Worm (Caenorhabditis elegans) whole organism, midembryonic: Measurements from ENCODE around the gene srg-30.

Source experiments
- T22C8.4 ChIP-seq: fragments of 200-800 bp; sonication (Bioruptor generic); IDR thresholded peaks from 2 replicates; pipeline ENCODE4 v1.3.6; 2022; ENCODE audit warnings: missing genetic modification characterization, missing compliant biosample characterization
- cog-1 ChIP-seq: sonication (generic microtip); optimal IDR thresholded peaks from 2 replicates; lab custom pipeline; 2016; ENCODE audit warnings: missing genetic modification characterization, missing compliant biosample characterization
- flt-1 ChIP-seq: fragments of 200-800 bp; sonication (Bioruptor generic); IDR thresholded peaks from 2 replicates; pipeline ENCODE4 v1.3.6; 2022; ENCODE audit warnings: missing genetic modification characterization, missing compliant biosample characterization
- klf-2 ChIP-seq: fragments of 200-800 bp; sonication (Bioruptor generic); conservative IDR thresholded peaks from 2 replicates; pipeline ENCODE4 v1.3.6; 2022; ENCODE audit warnings: missing genetic modification reagents, missing genetic modification characterization, missing compliant biosample characterization
- med-1 ChIP-seq: sonication (generic microtip); optimal IDR thresholded peaks from 2 replicates; lab custom pipeline; 2017; ENCODE audit warnings: missing genetic modification characterization, mild to moderate bottlenecking, missing compliant biosample characterization, antibody characterized with exemption, missing genetic modification reagents; ENCODE audit not compliant: insufficient read depth
- ref-1 ChIP-seq: fragments of 200-800 bp; sonication (Bioruptor generic); conservative IDR thresholded peaks from 2 replicates; pipeline ENCODE4 v1.3.6; 2022; ENCODE audit warnings: missing genetic modification reagents, missing genetic modification characterization, missing compliant biosample characterization
- tab-1 ChIP-seq: fragments of 200-800 bp; sonication (Bioruptor generic); IDR thresholded peaks from 2 replicates; pipeline ENCODE4 v1.3.6; 2022; ENCODE audit warnings: missing genetic modification characterization, missing compliant biosample characterization
- ztf-23 ChIP-seq: fragments of 200-800 bp; sonication (Bioruptor generic); IDR thresholded peaks from 2 replicates; pipeline ENCODE4 v1.3.6; 2022; ENCODE audit warnings: missing genetic modification reagents, missing genetic modification characterization, missing compliant biosample characterization
- ztf-29 ChIP-seq: fragments of 200-800 bp; sonication (Bioruptor generic); IDR thresholded peaks from 2 replicates; pipeline ENCODE4 v1.3.6; 2022; ENCODE audit warnings: missing genetic modification reagents, missing genetic modification characterization, missing compliant biosample characterization

Gene srg-30

DNA sequence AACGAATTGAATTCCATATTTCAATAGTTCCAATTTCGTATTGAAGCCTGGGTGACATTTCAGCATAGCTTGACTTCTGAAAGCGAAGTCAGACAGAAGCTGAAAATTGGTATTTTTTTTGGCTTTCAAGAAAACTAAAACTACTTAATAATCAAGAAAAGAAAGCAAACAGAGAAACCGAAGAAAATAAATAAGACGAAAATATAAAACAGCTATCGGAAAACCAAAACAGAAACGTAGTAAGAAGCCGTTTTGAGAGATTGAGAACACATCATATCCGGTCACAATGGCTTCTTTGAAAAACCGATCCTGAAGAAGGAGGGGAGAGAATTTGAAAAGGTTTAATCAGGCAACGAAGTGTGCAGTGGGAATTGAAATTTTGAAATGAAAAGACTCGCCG lies at the start of gene srg-30:
TSS of gene srg-30 (minus strand) at position 101 of the 400 bp plus-strand sequence.
- TF ChIP-seq ztf-29 (GFP tag; lab: Robert Waterston, UW), result no peak
- no peak for TF ChIP-seq cog-1 (tag; lab: Kevin White, UChicago)
- TF ChIP-seq T22C8.4 (GFP tag; lab: Robert Waterston, UW), result no peak
- no peak for TF ChIP-seq tab-1 (GFP tag; lab: Robert Waterston, UW)
- TF ChIP-seq flt-1 (GFP tag; lab: Robert Waterston, UW), result no peak
- no peak for TF ChIP-seq klf-2 (GFP tag; lab: Robert Waterston, UW)
- TF ChIP-seq ref-1 (GFP tag; lab: Robert Waterston, UW), result no peak
- no peak for TF ChIP-seq ztf-23 (GFP tag; lab: Robert Waterston, UW)

DNA sequence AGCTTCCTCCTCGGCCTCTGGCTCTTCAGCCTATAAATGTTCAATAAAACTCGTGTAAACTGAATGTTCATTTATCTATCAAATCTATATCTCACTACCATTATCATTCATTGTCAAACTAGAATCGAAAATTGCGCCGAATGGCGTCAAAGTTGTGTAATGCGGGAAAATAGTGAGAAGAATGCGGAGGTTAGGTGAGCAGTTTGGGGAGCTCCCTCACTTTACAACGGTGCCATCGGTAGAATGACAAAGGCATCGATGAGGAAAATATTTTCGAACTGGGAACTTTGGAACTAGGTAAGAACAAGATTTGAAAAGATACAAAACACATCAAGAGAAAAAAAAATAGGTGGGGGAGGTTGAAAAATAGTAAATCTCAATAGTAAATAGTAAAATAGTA lies 49.4 kb upstream of the srg-30 start:
- TF ChIP-seq ref-1 (GFP tag; lab: Robert Waterston, UW) (no peak), ztf-29 (GFP tag; lab: Robert Waterston, UW) (no peak), cog-1 (tag; lab: Kevin White, UChicago) (no peak), flt-1 (GFP tag; lab: Robert Waterston, UW) (no peak), tab-1 (GFP tag; lab: Robert Waterston, UW) (no peak), med-1 (GFP tag; lab: Kevin White, UChicago) (no peak), klf-2 (GFP tag; lab: Robert Waterston, UW) (no peak), ztf-23 (GFP tag; lab: Robert Waterston, UW) (no peak), T22C8.4 (GFP tag; lab: Robert Waterston, UW) (no peak)

DNA sequence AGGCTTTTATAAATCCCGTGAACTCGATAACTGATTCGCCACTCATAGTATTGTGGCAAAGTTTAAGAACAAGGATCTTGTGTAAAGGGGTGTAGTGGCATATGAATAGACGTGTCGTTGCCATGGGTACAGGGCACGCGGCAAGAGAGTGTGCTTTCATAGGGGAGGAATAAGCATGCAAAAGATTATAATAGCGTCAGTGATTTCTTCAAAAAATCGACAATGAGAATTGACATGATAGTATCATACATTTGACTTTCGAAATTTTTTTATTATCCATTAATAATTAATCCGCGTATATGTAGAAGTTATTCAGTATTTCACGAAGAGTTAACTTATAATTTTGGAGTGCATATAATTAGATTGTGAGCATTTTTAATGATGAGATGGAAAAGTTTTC lies 46.8 kb upstream of the srg-30 start, which contains the start of gene bbs-8:
TSS of gene bbs-8 (minus strand) at position 101 of the 400 bp plus-strand sequence.
- no peak for TF ChIP-seq med-1 (GFP tag; lab: Kevin White, UChicago)
- 0 out of 2 replicates have a peak, but pooled peaks have one; percentile 2 for TF ChIP-seq ztf-23 (GFP tag; lab: Robert Waterston, UW)

DNA sequence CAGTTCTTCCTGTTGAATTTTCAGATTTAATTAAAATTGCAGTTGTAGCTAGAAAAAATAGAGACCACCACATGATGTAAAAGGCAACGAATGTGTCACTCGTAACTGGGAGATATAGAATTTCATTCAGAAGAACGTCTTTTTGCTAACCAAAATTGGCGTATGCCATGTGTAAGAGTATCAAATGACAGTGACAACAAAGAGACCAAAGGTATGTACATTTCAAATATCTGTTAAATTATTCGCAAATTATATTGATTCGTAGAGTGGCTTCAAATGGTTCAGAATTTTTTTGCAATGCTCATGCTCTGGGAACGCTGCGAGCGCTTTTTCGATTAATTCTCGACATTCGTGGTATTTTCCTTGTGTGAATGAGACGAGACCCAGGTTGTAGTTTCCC lies 44.2 kb upstream of the srg-30 start, which contains the start of gene T25F10.4:
TSS of gene T25F10.4 (minus strand) at position 101 of the 400 bp plus-strand sequence.
- TF ChIP-seq med-1 (GFP tag; lab: Kevin White, UChicago), result no peak
- TF ChIP-seq cog-1 (tag; lab: Kevin White, UChicago), result no peak
- TF ChIP-seq tab-1 (GFP tag; lab: Robert Waterston, UW), result no peak
- TF ChIP-seq T22C8.4 (GFP tag; lab: Robert Waterston, UW), result no peak
- TF ChIP-seq ztf-23 (GFP tag; lab: Robert Waterston, UW), result no peak
- TF ChIP-seq flt-1 (GFP tag; lab: Robert Waterston, UW), result no peak
- no peak for TF ChIP-seq ztf-29 (GFP tag; lab: Robert Waterston, UW)
- no peak for TF ChIP-seq ref-1 (GFP tag; lab: Robert Waterston, UW)
- no peak for TF ChIP-seq klf-2 (GFP tag; lab: Robert Waterston, UW)

DNA sequence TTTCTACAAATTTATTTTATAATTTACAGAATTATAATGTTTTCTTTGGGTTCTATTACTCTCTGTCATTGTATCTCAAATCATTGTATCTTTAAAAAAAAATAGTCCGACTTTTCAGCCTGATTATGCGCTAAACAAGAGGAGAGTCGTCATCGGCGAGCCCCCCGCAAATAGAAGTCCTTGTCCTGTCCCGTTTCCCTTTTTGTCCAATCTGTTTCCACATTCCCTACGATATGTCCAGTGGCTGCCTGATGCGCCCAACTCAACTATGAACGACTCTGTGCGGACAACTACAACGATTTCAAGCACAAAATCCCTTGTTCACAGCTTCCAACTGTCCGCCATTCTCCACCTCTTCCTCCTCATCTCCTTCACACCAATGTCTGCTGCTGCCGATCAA lies 39.9 kb upstream of the srg-30 start, which contains the start of gene dbl-1:
TSS of gene dbl-1 (plus strand) at position 119 of the 400 bp plus-strand sequence.
- TF ChIP-seq tab-1 (GFP tag; lab: Robert Waterston, UW) (no peak), ztf-23 (GFP tag; lab: Robert Waterston, UW) (no peak), ztf-29 (GFP tag; lab: Robert Waterston, UW) (no peak), klf-2 (GFP tag; lab: Robert Waterston, UW) (no peak), flt-1 (GFP tag; lab: Robert Waterston, UW) (no peak), T22C8.4 (GFP tag; lab: Robert Waterston, UW) (no peak), med-1 (GFP tag; lab: Kevin White, UChicago) (no peak), cog-1 (tag; lab: Kevin White, UChicago) (no peak), ref-1 (GFP tag; lab: Robert Waterston, UW) (no peak)

DNA sequence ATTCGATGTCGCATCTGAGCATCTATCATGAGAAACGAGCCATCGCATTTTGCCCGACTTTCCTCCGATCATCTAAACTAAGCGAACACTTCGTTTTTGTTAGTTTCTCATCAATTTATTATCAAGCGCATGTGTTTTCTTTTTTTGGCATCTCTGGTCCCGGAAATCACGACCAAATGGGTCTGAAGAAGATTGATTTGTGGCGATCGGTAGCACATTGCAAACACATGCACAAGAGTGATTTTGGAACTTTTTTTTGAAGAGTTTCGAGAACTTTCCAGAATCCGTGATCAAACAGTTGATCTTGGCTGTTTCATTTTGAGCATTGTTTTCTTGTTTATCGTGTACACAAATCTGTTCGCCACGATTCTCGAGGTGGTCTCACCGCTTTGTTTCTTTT lies 35.1 kb upstream of the srg-30 start:
- TF ChIP-seq T22C8.4 (GFP tag; lab: Robert Waterston, UW), result no peak
- TF ChIP-seq tab-1 (GFP tag; lab: Robert Waterston, UW), result no peak
- no peak for TF ChIP-seq ref-1 (GFP tag; lab: Robert Waterston, UW)
- TF ChIP-seq ztf-29 (GFP tag; lab: Robert Waterston, UW), result no peak
- no peak for TF ChIP-seq klf-2 (GFP tag; lab: Robert Waterston, UW)
- TF ChIP-seq flt-1 (GFP tag; lab: Robert Waterston, UW), result no peak
- TF ChIP-seq cog-1 (tag; lab: Kevin White, UChicago), result no peak
- no peak for TF ChIP-seq ztf-23 (GFP tag; lab: Robert Waterston, UW)
- TF ChIP-seq med-1 (GFP tag; lab: Kevin White, UChicago), result no peak

DNA sequence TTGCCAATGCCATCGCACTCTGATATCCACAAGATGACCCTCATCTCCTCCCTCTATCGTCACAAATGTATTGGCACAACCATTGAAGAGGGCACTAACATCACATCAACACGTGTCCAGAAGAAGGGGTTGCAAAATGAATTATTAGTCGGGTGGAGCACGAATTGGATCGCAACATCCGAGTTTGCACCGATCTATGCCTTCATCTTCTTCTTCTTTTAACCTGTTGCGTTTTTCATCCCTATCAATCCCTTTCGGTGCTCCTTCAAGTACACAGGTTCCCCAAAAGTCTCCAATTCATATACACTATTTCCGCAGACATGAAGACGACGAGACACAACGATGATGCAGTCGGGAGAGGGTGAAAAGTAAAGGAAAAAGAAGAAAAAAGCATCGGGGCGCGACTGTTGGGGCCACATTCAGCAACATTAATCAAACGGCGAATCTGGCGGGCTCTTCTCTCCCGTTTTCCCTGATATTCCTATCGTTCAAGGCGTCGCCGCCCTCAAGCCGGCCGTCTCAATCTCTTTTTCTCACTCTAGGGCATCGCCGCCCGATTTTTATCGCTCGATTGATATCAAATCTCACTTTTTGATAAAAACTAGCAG lies 33.5 kb upstream of the srg-30 start:
- TF ChIP-seq ref-1 (GFP tag; lab: Robert Waterston, UW), result no peak
- 0 out of 2 replicates have a peak, but pooled peaks have one; percentile 16 for TF ChIP-seq klf-2 (GFP tag; lab: Robert Waterston, UW)

DNA sequence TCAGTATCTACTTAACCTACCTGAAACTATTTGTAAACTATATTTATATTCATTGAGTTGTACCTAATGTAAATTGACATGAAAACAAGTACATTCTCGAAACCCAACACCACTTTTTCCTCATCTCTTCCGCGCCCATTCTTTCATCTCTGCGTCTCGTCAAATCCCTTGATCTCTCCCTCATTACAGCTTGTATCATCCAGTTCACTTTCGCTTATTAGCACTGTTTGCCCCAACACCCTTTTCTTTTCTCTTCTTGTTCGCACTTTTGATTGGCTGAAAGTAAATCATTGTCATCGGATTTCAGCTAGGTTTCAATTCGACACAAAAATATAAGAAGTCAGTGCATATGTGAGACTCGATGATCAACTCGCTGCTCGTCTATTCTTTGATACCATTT lies 26.6 kb upstream of the srg-30 start, which contains the start of gene T25F10.3:
TSS of gene T25F10.3 (plus strand) at position 308 of the 400 bp plus-strand sequence.
- TF ChIP-seq T22C8.4 (GFP tag; lab: Robert Waterston, UW) (no peak), ztf-23 (GFP tag; lab: Robert Waterston, UW) (no peak), klf-2 (GFP tag; lab: Robert Waterston, UW) (no peak), tab-1 (GFP tag; lab: Robert Waterston, UW) (no peak)

DNA sequence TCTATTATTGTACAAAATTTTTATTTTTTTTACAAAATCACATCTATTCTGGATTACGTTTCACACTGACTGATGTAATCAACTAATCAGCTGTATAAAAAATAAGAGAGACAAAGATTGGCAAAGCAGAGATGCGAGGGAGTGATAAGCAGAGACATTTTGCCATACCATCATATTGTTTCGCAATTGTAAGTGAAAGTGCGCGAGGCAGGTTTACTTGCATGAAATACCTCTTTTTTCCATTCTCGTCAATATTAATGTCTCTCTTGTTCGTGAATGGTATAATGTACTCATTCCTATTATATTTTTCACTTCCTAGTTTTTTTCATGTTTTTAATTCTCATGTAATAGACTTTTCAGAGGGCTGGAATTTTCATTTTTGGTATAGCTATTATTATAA lies 18.7 kb upstream of the srg-30 start:
- TF ChIP-seq ref-1 (GFP tag; lab: Robert Waterston, UW), result no peak
- TF ChIP-seq ztf-29 (GFP tag; lab: Robert Waterston, UW), result no peak
- TF ChIP-seq flt-1 (GFP tag; lab: Robert Waterston, UW), result no peak
- no peak for TF ChIP-seq tab-1 (GFP tag; lab: Robert Waterston, UW)
- no peak for TF ChIP-seq ztf-23 (GFP tag; lab: Robert Waterston, UW)
- TF ChIP-seq klf-2 (GFP tag; lab: Robert Waterston, UW), result no peak
